Worm (Caenorhabditis elegans): ENCODE measurements around the gene shl-1.

The shl-1 gene

DNA sequence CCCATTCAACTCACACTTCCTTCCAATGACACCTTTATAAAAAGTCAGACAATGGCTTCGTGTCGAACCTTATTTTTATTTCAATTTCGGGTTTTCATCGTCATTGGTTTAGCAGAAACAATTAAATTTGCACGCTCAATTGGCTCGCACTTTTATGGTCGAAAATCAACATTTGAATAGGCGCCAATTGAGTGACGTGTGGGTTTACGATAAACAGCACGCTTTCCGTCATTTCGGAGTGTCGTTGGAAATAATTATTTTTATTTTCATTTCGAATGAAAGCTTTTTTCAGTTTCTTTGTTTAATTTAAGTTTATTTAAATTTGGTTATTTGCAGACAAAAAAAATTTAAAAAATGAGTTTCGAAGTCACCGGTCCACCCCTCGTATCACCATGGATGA, 31.3 kb upstream of the shl-1 start, which contains the start of gene exos-2:
TSS of gene exos-2 (plus strand) at position 330 of the 400 bp plus-strand sequence.
- TF ChIP-seq unc-62 (GFP tag; optimal IDR thresholded peaks at IDR 0.05): no peak
- TF ChIP-seq lin-15B (tag; optimal IDR thresholded peaks at IDR 0.05): peak; percentile 77
- TF ChIP-seq nhr-25 (tag; optimal IDR thresholded peaks at IDR 0.05): peak; percentile 11
- TF ChIP-seq nhr-23 (tag; optimal IDR thresholded peaks at IDR 0.05): peak; percentile 59
- peak; percentile 47 for TF ChIP-seq hmg-11 (tag; optimal IDR thresholded peaks at IDR 0.05)
- no peak for TF ChIP-seq snpc-4 (tag; optimal IDR thresholded peaks at IDR 0.05)
- TF ChIP-seq nhr-28 (tag; optimal IDR thresholded peaks at IDR 0.05): no peak
- peak; percentile 99 for TF ChIP-seq R02D3.7 (tag; optimal IDR thresholded peaks at IDR 0.05)
- TF ChIP-seq pqm-1 (tag; optimal IDR thresholded peaks at IDR 0.05): peak; percentile 25
- TF ChIP-seq egl-5 (tag; optimal IDR thresholded peaks at IDR 0.05): peak; percentile 62

DNA sequence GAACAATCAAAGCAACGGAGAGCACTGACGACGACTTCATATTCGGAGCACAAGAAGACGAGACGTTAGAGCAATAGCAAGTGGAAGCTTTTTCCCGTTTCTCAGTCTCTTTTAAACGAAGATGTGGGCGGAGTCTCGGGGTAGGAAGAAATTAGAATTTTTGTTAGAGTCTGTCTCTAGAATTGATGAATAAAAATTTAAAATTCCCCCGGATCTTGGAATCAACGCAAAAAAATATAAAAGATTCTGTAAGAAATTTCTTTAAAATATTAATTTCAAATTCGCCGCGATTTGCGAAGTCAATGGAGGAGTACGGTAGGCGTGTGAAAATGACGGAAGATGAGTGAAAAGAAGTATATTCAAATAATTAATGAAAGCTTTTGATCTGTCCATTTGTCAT, 29.6 kb upstream of the shl-1 start, which contains the start of gene nlp-71:
TSS of gene nlp-71 (minus strand) at position 101 of the 400 bp plus-strand sequence.
- TF ChIP-seq nfya-1 (tag; optimal IDR thresholded peaks at IDR 0.05; ENCODE audit: insufficient read depth) (no peak), nhr-237 (tag; optimal IDR thresholded peaks at IDR 0.05) (no peak), ama-1 (optimal IDR thresholded peaks at IDR 0.05) (no peak), lin-39 (tag; optimal IDR thresholded peaks at IDR 0.05) (no peak), lin-15B (tag; optimal IDR thresholded peaks at IDR 0.05) (no peak), nhr-76 (tag; optimal IDR thresholded peaks at IDR 0.05) (no peak)

DNA sequence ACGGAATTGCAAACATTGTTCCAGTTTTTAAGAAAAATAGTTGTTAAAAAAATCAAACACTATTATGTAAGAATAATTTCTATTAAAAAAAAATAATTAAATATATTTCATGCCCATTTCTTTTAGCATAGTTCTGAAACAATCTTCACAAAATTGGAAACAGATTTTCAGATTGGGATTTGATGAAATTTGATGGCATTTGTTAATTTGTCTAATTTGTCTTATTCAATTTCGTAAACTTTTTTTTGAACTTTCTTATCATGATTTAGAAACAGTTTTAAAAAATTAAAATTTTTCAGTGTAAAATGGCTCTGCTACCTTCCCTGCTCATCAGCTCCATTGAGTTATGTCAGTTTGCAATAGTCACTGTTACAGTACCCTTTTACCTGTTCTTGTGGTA, 21.0 kb upstream of the shl-1 start, which contains the start of gene srv-13:
TSS of gene srv-13 (plus strand) at position 301 of the 400 bp plus-strand sequence.
- TF ChIP-seq fkh-10 (GFP tag; optimal IDR thresholded peaks at IDR 0.05) (no peak), lin-15B (tag; optimal IDR thresholded peaks at IDR 0.05) (no peak), skn-1 (tag; optimal IDR thresholded peaks at IDR 0.05) (no peak), ceh-9 (tag; optimal IDR thresholded peaks at IDR 0.05) (no peak), ceh-16 (tag; optimal IDR thresholded peaks at IDR 0.05) (no peak), mml-1 (tag; optimal IDR thresholded peaks at IDR 0.05) (no peak), nhr-12 (tag; optimal IDR thresholded peaks at IDR 0.05) (no peak), nhr-237 (tag; optimal IDR thresholded peaks at IDR 0.05) (no peak), ZK546.5 (tag; optimal IDR thresholded peaks at IDR 0.05) (no peak), eor-1 (tag; optimal IDR thresholded peaks at IDR 0.05) (no peak), sea-2 (GFP tag; optimal IDR thresholded peaks at IDR 0.05) (no peak), jun-1 (tag; optimal IDR thresholded peaks at IDR 0.05) (no peak), nhr-43 (tag; optimal IDR thresholded peaks at IDR 0.05; ENCODE audit: poor library complexity, severe bottlenecking) (no peak), R02D3.7 (tag; optimal IDR thresholded peaks at IDR 0.05) (no peak), ama-1 (optimal IDR thresholded peaks at IDR 0.05) (no peak), nhr-76 (tag; optimal IDR thresholded peaks at IDR 0.05) (no peak), elt-3 (tag; optimal IDR thresholded peaks at IDR 0.05) (no peak), lin-39 (tag; optimal IDR thresholded peaks at IDR 0.05) (no peak), mdl-1 (tag; optimal IDR thresholded peaks at IDR 0.05) (no peak), nhr-67 (tag; optimal IDR thresholded peaks at IDR 0.05) (no peak)

DNA sequence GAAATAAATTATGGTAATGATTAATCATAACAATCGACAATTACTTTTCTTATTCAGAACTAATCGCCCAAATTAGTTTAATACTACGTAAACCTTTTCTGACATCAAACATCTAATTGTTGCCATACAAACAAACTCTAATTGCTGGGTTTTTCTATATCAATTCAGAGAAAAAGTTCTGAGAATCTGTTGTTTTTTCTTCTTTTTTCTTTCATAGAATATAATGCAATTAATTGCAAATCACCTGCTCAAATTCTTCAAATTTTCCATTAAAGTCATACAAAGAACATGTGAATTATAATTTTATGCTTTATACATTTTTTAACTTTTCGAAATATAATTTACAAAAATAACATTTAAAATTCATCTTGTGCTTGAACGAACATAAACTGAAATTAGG, 19.5 kb upstream of the shl-1 start:
- no peak for TF ChIP-seq fkh-10 (GFP tag; optimal IDR thresholded peaks at IDR 0.05)
- no peak for TF ChIP-seq nhr-12 (tag; optimal IDR thresholded peaks at IDR 0.05)
- no peak for TF ChIP-seq skn-1 (tag; optimal IDR thresholded peaks at IDR 0.05)
- TF ChIP-seq jun-1 (tag; optimal IDR thresholded peaks at IDR 0.05): no peak

DNA sequence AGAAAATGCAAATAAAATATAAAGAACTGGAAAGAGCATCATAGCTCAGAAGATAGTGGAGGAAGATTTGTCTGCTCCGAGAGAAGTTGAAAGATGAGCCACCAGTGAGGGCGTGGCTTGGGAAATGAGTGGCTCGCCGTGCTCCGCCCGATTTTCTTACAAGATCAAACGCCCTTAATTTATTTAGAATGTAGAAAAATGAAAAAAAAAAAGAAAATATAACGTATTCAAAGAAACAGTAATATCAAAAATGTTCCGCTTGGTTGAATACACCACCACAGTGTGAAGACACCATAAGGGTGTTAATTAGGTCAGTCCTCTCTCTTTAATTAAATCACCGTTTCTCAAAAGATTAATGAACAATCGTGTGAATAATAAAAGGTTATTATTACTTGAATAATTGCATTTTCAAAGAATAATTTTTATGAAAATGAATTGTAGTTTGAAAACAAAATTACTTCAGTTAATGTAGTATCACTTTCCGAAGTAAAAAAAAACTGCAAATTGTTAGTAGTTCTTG, 18.6 kb upstream of the shl-1 start, which contains the start of gene sfrp-1:
TSS of gene sfrp-1 (minus strand) at position 51 of the 520 bp plus-strand sequence.
- TF ChIP-seq nhr-77 (tag; optimal IDR thresholded peaks at IDR 0.05): no peak
- no peak for TF ChIP-seq eor-1 (tag; optimal IDR thresholded peaks at IDR 0.05)
- no peak for TF ChIP-seq nhr-11 (tag; optimal IDR thresholded peaks at IDR 0.05)
- no peak for TF ChIP-seq jun-1 (tag; optimal IDR thresholded peaks at IDR 0.05)
- TF ChIP-seq R02D3.7 (tag; optimal IDR thresholded peaks at IDR 0.05): no peak
- TF ChIP-seq nhr-43 (tag; optimal IDR thresholded peaks at IDR 0.05; ENCODE audit: poor library complexity, severe bottlenecking): no peak
- TF ChIP-seq pha-4 (tag; optimal IDR thresholded peaks at IDR 0.05): no peak
- TF ChIP-seq elt-2 (tag; optimal IDR thresholded peaks at IDR 0.05): no peak

Data from whole organism, L3 larva.